Fruit fly (Drosophila melanogaster) whole organism, wandering third instar larva: ENCODE results near the gene INPP5E.

Experiments
- Abd-B ChIP-seq: fragments of >200 bp; optimal IDR thresholded peaks from 2 replicates; lab custom pipeline; 2017; ENCODE audit warnings: missing biosample characterization, missing genetic modification characterization
- CG9705 ChIP-seq: fragments of 200-800 bp; sonication (Bioruptor generic); optimal IDR thresholded peaks from 2 replicates; lab custom pipeline; 2018; ENCODE audit warnings: missing biosample characterization, mild to moderate bottlenecking, missing genetic modification characterization
- CrebA ChIP-seq: fragments of 200-800 bp; sonication (Bioruptor generic); optimal IDR thresholded peaks from 2 replicates; lab custom pipeline; 2016; ENCODE audit warnings: missing biosample characterization, mild to moderate bottlenecking, missing genetic modification characterization, borderline replicate concordance
- Dfd ChIP-seq: fragments of >200 bp; optimal IDR thresholded peaks from 2 replicates; lab custom pipeline; 2017; ENCODE audit warnings: missing biosample characterization, missing genetic modification characterization
- HLH106 ChIP-seq: fragments of 200-800 bp; optimal IDR thresholded peaks from 3 replicates; lab custom pipeline; 2019; ENCODE audit warnings: missing biosample characterization, mild to moderate bottlenecking, missing genetic modification characterization, moderate library complexity
- Hnf4 ChIP-seq: fragments of 200-800 bp; sonication (Bioruptor generic); optimal IDR thresholded peaks from 2 replicates; lab custom pipeline; 2016; ENCODE audit warnings: missing biosample characterization, mild to moderate bottlenecking, missing genetic modification characterization
- Hr78 ChIP-seq: fragments of >200 bp; optimal IDR thresholded peaks from 2 replicates; lab custom pipeline; 2017; ENCODE audit warnings: missing biosample characterization, missing genetic modification characterization
- Hr83 ChIP-seq: fragments of 200-300 bp; sonication (Bioruptor generic); optimal IDR thresholded peaks from 2 replicates; lab custom pipeline; 2016; ENCODE audit warnings: missing biosample characterization, mild to moderate bottlenecking, missing genetic modification characterization, moderate library complexity; ENCODE audit not compliant: poor library complexity, severe bottlenecking
- Jra ChIP-seq: sonication (Bioruptor generic); optimal IDR thresholded peaks from 2 replicates; lab custom pipeline; 2016; ENCODE audit warnings: missing biosample characterization, missing genetic modification characterization
- Mio ChIP-seq: sonication (Bioruptor generic); optimal IDR thresholded peaks from 2 replicates; lab custom pipeline; 2016; ENCODE audit warnings: missing biosample characterization, missing genetic modification characterization
- N ChIP-seq: fragments of >200 bp; optimal IDR thresholded peaks from 2 replicates; lab custom pipeline; 2018; ENCODE audit warnings: missing biosample characterization, missing external identifiers, missing genetic modification characterization
- OdsH ChIP-seq: fragments of 200-800 bp; sonication (Bioruptor generic); optimal IDR thresholded peaks from 2 replicates; lab custom pipeline; 2016; ENCODE audit warnings: missing biosample characterization, mild to moderate bottlenecking, missing genetic modification characterization
- Rel ChIP-seq, 2 experiments: fragments of 200-800 bp; sonication (Bioruptor generic) in 1 of 2; optimal IDR thresholded peaks; 2 replicates in 1 of 2; 3 replicates in 1 of 2; lab custom pipeline; 2016 to 2019; ENCODE audit warnings: mild to moderate bottlenecking in 2 of 2, missing biosample characterization in 2 of 2, missing genetic modification characterization in 2 of 2, moderate library complexity in 1 of 2
- Sp1 ChIP-seq: fragments of 200-800 bp; sonication (Bioruptor generic); optimal IDR thresholded peaks from 3 replicates; lab custom pipeline; 2019; ENCODE audit warnings: missing biosample characterization, mild to moderate bottlenecking, missing genetic modification characterization, moderate library complexity
- Vsx2 ChIP-seq: fragments of 200-300, 225-300 bp; sonication (Bioruptor generic); optimal IDR thresholded peaks from 2 replicates; lab custom pipeline; 2018; ENCODE audit warnings: missing biosample characterization, missing genetic modification characterization; ENCODE audit not compliant: partially characterized antibody
- br ChIP-seq: fragments of 200-800 bp; sonication (Bioruptor generic); optimal IDR thresholded peaks from 2 replicates; lab custom pipeline; 2016; ENCODE audit warnings: missing biosample characterization, missing genetic modification characterization
- dl ChIP-seq, 2 experiments: fragments of 175-275, 200-275 bp in 1 of 2; fragments of 200-275 bp in 1 of 2; sonication (Bioruptor generic); optimal IDR thresholded peaks; lab custom pipeline; 2018; ENCODE audit warnings: mild to moderate bottlenecking in 2 of 2, missing biosample characterization in 2 of 2, missing genetic modification characterization in 2 of 2, moderate library complexity in 2 of 2; ENCODE audit not compliant: partially characterized antibody in 2 of 2, insufficient read depth in 1 of 2
- dmrt93B ChIP-seq: fragments of 200-800 bp; sonication (Bioruptor generic); optimal IDR thresholded peaks from 2 replicates; lab custom pipeline; 2018; ENCODE audit warnings: missing biosample characterization, mild to moderate bottlenecking, missing genetic modification characterization
- dsf ChIP-seq: sonication (Bioruptor generic); optimal IDR thresholded peaks from 2 replicates; lab custom pipeline; 2016; ENCODE audit warnings: missing biosample characterization, missing genetic modification characterization, borderline replicate concordance
- ey ChIP-seq: fragments of 200-800 bp; sonication (Bioruptor generic); optimal IDR thresholded peaks from 2 replicates; lab custom pipeline; 2016; ENCODE audit warnings: missing biosample characterization, missing genetic modification characterization
- foxo ChIP-seq, 2 experiments: fragments of 200-800 bp; sonication (Bioruptor generic); optimal IDR thresholded peaks; 2 replicates in 1 of 2; 3 replicates in 1 of 2; lab custom pipeline; 2016 to 2017; ENCODE audit warnings: missing biosample characterization in 2 of 2, missing genetic modification characterization in 2 of 2
- fru ChIP-seq: fragments of 200-800 bp; sonication (Bioruptor generic); optimal IDR thresholded peaks from 3 replicates; lab custom pipeline; 2016; ENCODE audit warnings: missing biosample characterization, mild to moderate bottlenecking, missing genetic modification characterization
- h ChIP-seq: fragments of 200-800 bp; sonication (Bioruptor generic); optimal IDR thresholded peaks from 3 replicates; lab custom pipeline; 2016; ENCODE audit warnings: missing biosample characterization, mild to moderate bottlenecking, missing genetic modification characterization
- lola ChIP-seq: fragments of >200 bp; optimal IDR thresholded peaks from 2 replicates; lab custom pipeline; 2017; ENCODE audit warnings: missing biosample characterization, missing genetic modification characterization
- psq ChIP-seq: fragments of 200-800 bp; sonication (Bioruptor generic); optimal IDR thresholded peaks from 3 replicates; lab custom pipeline; 2017; ENCODE audit warnings: missing biosample characterization, mild to moderate bottlenecking, missing genetic modification characterization, moderate library complexity
- rgr ChIP-seq: fragments of 200-800 bp; sonication (Bioruptor generic); optimal IDR thresholded peaks from 3 replicates; lab custom pipeline; 2016; ENCODE audit warnings: missing biosample characterization, mild to moderate bottlenecking, missing genetic modification characterization
- sage ChIP-seq: fragments of 200-800 bp; sonication (Bioruptor generic); optimal IDR thresholded peaks from 2 replicates; lab custom pipeline; 2016; ENCODE audit warnings: missing biosample characterization, mild to moderate bottlenecking, missing genetic modification characterization
- sv ChIP-seq: fragments of 200-800 bp; sonication (Bioruptor generic); optimal IDR thresholded peaks from 3 replicates; lab custom pipeline; 2016; ENCODE audit warnings: missing biosample characterization, missing genetic modification characterization
- usp ChIP-seq: fragments of >200 bp; optimal IDR thresholded peaks from 2 replicates; lab custom pipeline; 2017; ENCODE audit warnings: missing biosample characterization, missing genetic modification characterization
- woc ChIP-seq: sonication (Bioruptor generic); optimal IDR thresholded peaks from 2 replicates; lab custom pipeline; 2016; ENCODE audit warnings: missing biosample characterization, mild to moderate bottlenecking, missing genetic modification characterization

INPP5E gene

dm6 chr3L:12277054-12277879, at the start of gene INPP5E, which contains the start of gene Sms:
TSS of gene INPP5E (plus strand) at chr3L:12277655.
TSS of gene Sms (minus strand) at chr3L:12277251.
- TF ChIP-seq dmrt93B (GFP tag; lab: Kevin White, UChicago) (peak; percentile 6), ey (GFP tag; lab: Kevin White, UChicago) (peak; percentile 37), woc (GFP tag; lab: Kevin White, UChicago) (peak; percentile 16), psq (GFP tag; lab: Kevin White, UChicago) (peak; percentile 60), HLH106 (tag; lab: Kevin White, UChicago) (peak; percentile 61), Jra (no peak), Hr78 (GFP tag; lab: Kevin White, UChicago) (no peak), dl (GFP tag; optimal IDR thresholded peaks at IDR 0.05; lab: Kevin White, UChicago; ENCODE audit: insufficient read depth in 1 of 2, partially characterized antibody in 2 of 2) (no peak), Hnf4 (GFP tag; lab: Kevin White, UChicago) (no peak), OdsH (GFP tag; lab: Kevin White, UChicago) (peak; percentile 31), Hr83 (GFP tag; lab: Kevin White, UChicago) (peak; percentile 85), rgr (GFP tag; lab: Kevin White, UChicago) (peak; percentile 46), fru (GFP tag; lab: Kevin White, UChicago) (peak; percentile 14), foxo (GFP tag; optimal IDR thresholded peaks at IDR 0.05; lab: Kevin White, UChicago) (peak in 1 of 2 experiments; percentile 60), dsf (peak; percentile 3), Sp1 (GFP tag; lab: Kevin White, UChicago) (peak; percentile 34), usp (GFP tag; lab: Kevin White, UChicago) (no peak), CG9705 (GFP tag; lab: Kevin White, UChicago) (peak; percentile 4), Vsx2 (no peak), h (GFP tag; lab: Kevin White, UChicago) (peak; percentile 33), br (no peak), Rel (GFP tag; optimal IDR thresholded peaks at IDR 0.05; lab: Kevin White, UChicago) (no peak), Rel (tag; optimal IDR thresholded peaks at IDR 0.05; lab: Kevin White, UChicago) (peak; percentile 94), sv (GFP tag; lab: Kevin White, UChicago) (peak; percentile 4)

- TF ChIP-seq ey (GFP tag; lab: Kevin White, UChicago): no peak
- TF ChIP-seq Mio: no peak
- peak; percentile 29 for TF ChIP-seq h (GFP tag; lab: Kevin White, UChicago)
- TF ChIP-seq sage (GFP tag; lab: Kevin White, UChicago): no peak
- TF ChIP-seq CG9705 (GFP tag; lab: Kevin White, UChicago): no peak
- TF ChIP-seq usp (GFP tag; lab: Kevin White, UChicago): no peak
- no peak for TF ChIP-seq lola (GFP tag; lab: Kevin White, UChicago)
- TF ChIP-seq sv (GFP tag; lab: Kevin White, UChicago): no peak
- no peak for TF ChIP-seq CrebA (GFP tag; lab: Kevin White, UChicago)
- TF ChIP-seq Dfd: no peak
- no peak for TF ChIP-seq woc (GFP tag; lab: Kevin White, UChicago)
- TF ChIP-seq N (GFP tag; lab: Kevin White, UChicago): no peak
- TF ChIP-seq Abd-B (GFP tag; lab: Kevin White, UChicago): no peak
- peak; percentile 36 for TF ChIP-seq br
- TF ChIP-seq OdsH (GFP tag; lab: Kevin White, UChicago): no peak
- no peak for TF ChIP-seq dsf
- no peak for TF ChIP-seq foxo (GFP tag; optimal IDR thresholded peaks at IDR 0.05; lab: Kevin White, UChicago)
- TF ChIP-seq Hr83 (GFP tag; lab: Kevin White, UChicago): no peak
- TF ChIP-seq Rel (GFP tag; optimal IDR thresholded peaks at IDR 0.05; lab: Kevin White, UChicago): no peak
- peak; percentile 87 for TF ChIP-seq Rel (tag; optimal IDR thresholded peaks at IDR 0.05; lab: Kevin White, UChicago)
Observed at dm6 chr3L:12258698-12259097, 18.8 kb upstream of the INPP5E start.

- TF ChIP-seq dmrt93B (GFP tag; lab: Kevin White, UChicago) (no peak), Sp1 (GFP tag; lab: Kevin White, UChicago) (peak; percentile 50), sage (GFP tag; lab: Kevin White, UChicago) (peak; percentile 55), Rel (GFP tag; optimal IDR thresholded peaks at IDR 0.05; lab: Kevin White, UChicago) (peak; percentile 9), Rel (tag; optimal IDR thresholded peaks at IDR 0.05; lab: Kevin White, UChicago) (no peak)
Observed at dm6 chr3L:12265526-12266342, 11.7 kb upstream of the INPP5E start.
